Fruit fly (Drosophila melanogaster): ENCODE data around the gene CG11695.

CG11695 gene

DNA sequence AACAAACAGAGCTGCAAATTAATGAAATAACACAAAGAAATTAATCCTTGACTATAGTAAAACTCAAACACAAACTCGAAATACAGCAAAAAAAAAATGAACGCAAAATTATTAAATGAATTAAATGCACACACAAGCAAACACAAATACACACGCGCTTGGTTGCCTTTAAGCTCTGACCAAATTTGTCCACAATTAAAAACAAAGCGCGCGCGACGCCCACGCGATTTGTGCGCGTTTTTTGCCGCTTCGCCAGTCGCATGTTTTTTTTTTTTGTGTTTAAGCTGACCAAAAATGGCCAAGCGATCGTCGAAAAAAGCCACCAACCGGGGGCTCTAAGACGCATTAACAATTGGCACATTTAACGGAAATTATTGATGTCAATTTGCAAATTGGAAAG is 33.4 kb upstream of the CG11695 start:
- TF ChIP-seq Pif1A (GFP tag; optimal IDR thresholded peaks at IDR 0.05) (no peak), CG8159 (tag; optimal IDR thresholded peaks at IDR 0.05) (no peak), CG8301 (tag; optimal IDR thresholded peaks at IDR 0.05) (no peak), CG14655 (GFP tag; optimal IDR thresholded peaks at IDR 0.05) (no peak), CG17806 (tag; optimal IDR thresholded peaks at IDR 0.05) (no peak), gl (tag; optimal IDR thresholded peaks at IDR 0.05) (no peak), CG12605 (GFP tag; IDR thresholded peaks at IDR 0.05) (no peak)

DNA sequence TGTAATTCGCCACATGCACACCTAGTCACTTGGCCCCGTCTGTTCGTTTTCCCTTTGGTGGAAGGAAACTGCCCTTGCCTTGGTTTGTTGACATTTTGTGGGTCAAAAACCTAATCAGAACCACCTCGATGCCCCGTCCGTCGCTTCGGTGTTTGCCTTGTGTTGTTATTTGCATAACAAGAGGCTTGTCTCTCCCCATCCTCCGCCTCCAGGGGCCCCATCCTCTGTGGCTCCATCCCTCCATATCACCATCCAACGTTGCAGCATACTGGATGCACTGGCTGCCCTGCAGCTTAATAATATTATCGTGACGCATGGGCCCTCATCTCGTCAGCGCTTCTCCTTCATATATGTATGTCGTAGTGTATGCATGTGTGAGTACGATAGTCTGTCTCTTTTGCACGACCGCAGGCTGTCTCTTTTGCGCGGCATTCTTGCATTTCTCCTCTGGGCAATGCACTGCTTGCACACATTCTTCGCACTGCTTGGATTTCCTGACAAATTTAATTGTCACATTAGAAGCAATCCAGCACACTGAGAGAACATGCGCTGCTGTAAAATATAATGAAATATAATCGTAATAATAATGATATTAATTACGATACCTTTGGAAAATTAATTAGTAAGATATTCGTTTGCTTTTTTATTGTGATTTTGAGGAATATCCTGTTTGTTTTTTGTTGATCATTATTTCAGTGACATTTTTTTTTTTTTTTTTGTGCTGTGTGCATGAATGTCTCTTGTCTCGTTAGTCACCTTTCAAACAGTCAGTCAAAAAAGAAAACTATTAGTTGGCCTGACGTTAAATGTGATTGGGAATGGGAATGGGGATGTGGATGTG is 32.4 kb upstream of the CG11695 start:
- TF ChIP-seq Pif1A (GFP tag; optimal IDR thresholded peaks at IDR 0.05) (no peak), D1 (tag; optimal IDR thresholded peaks at IDR 0.05) (peak; percentile 38), CG14655 (GFP tag; optimal IDR thresholded peaks at IDR 0.05) (peak; percentile 79), EcR (GFP tag; optimal IDR thresholded peaks at IDR 0.05) (peak; percentile 97), CG17806 (tag; optimal IDR thresholded peaks at IDR 0.05) (peak; percentile 33), Pif1B (GFP tag; optimal IDR thresholded peaks at IDR 0.05) (no peak), Ets98B (GFP tag; IDR thresholded peaks at IDR 0.05) (no peak; the same call in 1 of the 2 replicates), CG13204 (GFP tag; optimal IDR thresholded peaks at IDR 0.05) (no peak), CG10348 (GFP tag; IDR thresholded peaks at IDR 0.05) (no peak), gl (tag; optimal IDR thresholded peaks at IDR 0.05) (no peak), Snoo (tag; optimal IDR thresholded peaks at IDR 0.05) (no peak), rn (GFP tag; IDR thresholded peaks at IDR 0.05) (no peak), fd96Ca (GFP tag; IDR thresholded peaks at IDR 0.05) (0 out of 3 replicates have a peak, but pooled peaks have one; percentile 51), CG32121 (GFP tag; IDR thresholded peaks at IDR 0.05) (no peak), CG4496 (GFP tag; IDR thresholded peaks at IDR 0.05) (no peak), CG9948 (tag; optimal IDR thresholded peaks at IDR 0.05) (peak; percentile 47), CG8301 (tag; optimal IDR thresholded peaks at IDR 0.05) (peak; percentile 68), CG34367 (tag; optimal IDR thresholded peaks at IDR 0.05) (no peak), CG8159 (tag; optimal IDR thresholded peaks at IDR 0.05) (peak; percentile 7), CG12605 (GFP tag; IDR thresholded peaks at IDR 0.05) (no peak), CG15710 (tag; optimal IDR thresholded peaks at IDR 0.05) (no peak)

DNA sequence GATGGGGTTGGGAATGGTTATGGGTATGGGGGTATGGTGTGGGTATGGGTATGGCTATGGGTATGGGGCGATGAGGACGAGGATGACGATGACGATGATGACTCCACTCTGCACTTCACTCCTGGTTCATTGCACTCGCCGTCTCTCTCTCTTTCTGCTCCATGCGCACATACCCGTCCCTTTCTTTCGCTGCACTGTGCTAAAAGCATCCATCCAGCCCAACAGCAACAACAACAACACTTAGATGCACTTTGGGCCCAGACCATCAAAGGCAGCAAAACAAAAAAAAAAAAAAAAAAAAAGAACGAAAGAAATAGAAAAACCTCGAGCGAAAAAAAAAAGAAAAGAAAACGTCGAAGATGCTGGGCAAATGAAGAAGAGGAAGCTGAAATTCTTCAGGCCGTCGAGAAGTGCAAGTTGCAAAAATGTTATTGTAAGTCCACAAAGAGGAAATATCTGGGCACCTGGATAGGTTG is 31.7 kb upstream of the CG11695 start:
- TF ChIP-seq D1 (tag; optimal IDR thresholded peaks at IDR 0.05) (no peak), CG8159 (tag; optimal IDR thresholded peaks at IDR 0.05) (no peak), CG15710 (tag; optimal IDR thresholded peaks at IDR 0.05) (no peak), EcR (GFP tag; optimal IDR thresholded peaks at IDR 0.05) (peak; percentile 57), CG12605 (GFP tag; IDR thresholded peaks at IDR 0.05) (no peak), fd96Ca (GFP tag; IDR thresholded peaks at IDR 0.05) (peak; percentile 52; the same call in 2 of the 3 replicates), CG9948 (tag; optimal IDR thresholded peaks at IDR 0.05) (no peak), CG14655 (GFP tag; optimal IDR thresholded peaks at IDR 0.05) (peak; percentile 71), CG8301 (tag; optimal IDR thresholded peaks at IDR 0.05) (peak; percentile 25), CG32121 (GFP tag; IDR thresholded peaks at IDR 0.05) (no peak), CG4496 (GFP tag; IDR thresholded peaks at IDR 0.05) (peak; percentile 52; the same call in 1 of the 3 replicates), CG17806 (tag; optimal IDR thresholded peaks at IDR 0.05) (no peak), Pif1A (GFP tag; optimal IDR thresholded peaks at IDR 0.05) (peak; percentile 61), Pif1B (GFP tag; optimal IDR thresholded peaks at IDR 0.05) (peak; percentile 46), Ets98B (GFP tag; IDR thresholded peaks at IDR 0.05) (no peak), CG34367 (tag; optimal IDR thresholded peaks at IDR 0.05) (no peak), rn (GFP tag; IDR thresholded peaks at IDR 0.05) (no peak), CG10348 (GFP tag; IDR thresholded peaks at IDR 0.05) (no peak), gl (tag; optimal IDR thresholded peaks at IDR 0.05) (no peak)

DNA sequence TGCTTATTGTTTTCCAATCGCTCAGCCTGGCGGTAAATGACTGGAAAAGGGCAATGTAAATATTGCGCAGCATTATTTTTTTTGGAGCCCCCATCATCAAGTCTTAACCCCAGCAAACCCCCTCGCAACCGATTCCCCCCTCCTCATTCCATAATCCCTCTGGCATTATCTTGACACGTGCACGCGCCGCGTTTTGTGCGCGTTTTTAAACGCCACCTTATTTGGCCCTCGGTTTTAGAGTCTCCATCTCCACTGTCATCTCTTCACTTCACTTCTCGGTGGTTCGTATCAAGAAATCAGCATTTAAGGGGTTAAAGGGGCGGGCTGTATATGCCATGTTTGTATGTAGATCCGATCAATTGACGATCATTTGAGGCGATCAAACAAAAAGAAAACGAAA is 29.7 kb upstream of the CG11695 start:
- TF ChIP-seq Pif1B (GFP tag; optimal IDR thresholded peaks at IDR 0.05) (no peak), CG14655 (GFP tag; optimal IDR thresholded peaks at IDR 0.05) (no peak), CG34367 (tag; optimal IDR thresholded peaks at IDR 0.05) (no peak), Ets98B (GFP tag; IDR thresholded peaks at IDR 0.05) (no peak), CG12605 (GFP tag; IDR thresholded peaks at IDR 0.05) (no peak), CG8301 (tag; optimal IDR thresholded peaks at IDR 0.05) (no peak), rn (GFP tag; IDR thresholded peaks at IDR 0.05) (no peak), fd96Ca (GFP tag; IDR thresholded peaks at IDR 0.05) (no peak), CG13204 (GFP tag; optimal IDR thresholded peaks at IDR 0.05) (no peak), CG8159 (tag; optimal IDR thresholded peaks at IDR 0.05) (no peak), CG9948 (tag; optimal IDR thresholded peaks at IDR 0.05) (no peak), EcR (GFP tag; optimal IDR thresholded peaks at IDR 0.05) (no peak), Snoo (tag; optimal IDR thresholded peaks at IDR 0.05) (no peak), gl (tag; optimal IDR thresholded peaks at IDR 0.05) (no peak), CG15710 (tag; optimal IDR thresholded peaks at IDR 0.05) (no peak), CG32121 (GFP tag; IDR thresholded peaks at IDR 0.05) (no peak), CG10348 (GFP tag; IDR thresholded peaks at IDR 0.05) (no peak), Pif1A (GFP tag; optimal IDR thresholded peaks at IDR 0.05) (no peak), D1 (tag; optimal IDR thresholded peaks at IDR 0.05) (no peak)

DNA sequence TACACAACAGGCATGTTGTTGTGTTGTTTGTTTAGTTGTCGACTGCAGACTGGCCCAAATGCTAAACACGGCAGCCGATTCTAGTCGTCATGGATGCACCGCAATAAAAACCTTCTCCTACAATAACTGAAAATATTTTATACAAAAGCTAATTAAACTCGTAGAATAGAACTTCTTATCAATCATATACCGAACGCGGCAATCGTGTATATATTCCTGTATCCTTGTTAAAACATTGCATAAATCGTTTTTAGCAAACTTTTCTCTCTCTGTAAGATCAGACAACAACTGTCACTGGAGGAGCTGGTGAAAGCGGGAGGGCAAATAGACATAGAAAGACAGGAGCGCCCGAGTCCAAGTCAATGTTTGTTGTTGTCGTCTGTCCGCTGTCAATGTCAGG is 28.0 kb upstream of the CG11695 start:
- TF ChIP-seq CG32121 (GFP tag; IDR thresholded peaks at IDR 0.05): peak; percentile 26; the same call in 1 of the 2 replicates
- no peak for TF ChIP-seq CG13204 (GFP tag; optimal IDR thresholded peaks at IDR 0.05)
- TF ChIP-seq D1 (tag; optimal IDR thresholded peaks at IDR 0.05): no peak
- peak; percentile 72 for TF ChIP-seq Pif1A (GFP tag; optimal IDR thresholded peaks at IDR 0.05)
- peak; percentile 70 for TF ChIP-seq Ets98B (GFP tag; IDR thresholded peaks at IDR 0.05)
- TF ChIP-seq CG34367 (tag; optimal IDR thresholded peaks at IDR 0.05): peak; percentile 19
- no peak for TF ChIP-seq gl (tag; optimal IDR thresholded peaks at IDR 0.05)
- TF ChIP-seq EcR (GFP tag; optimal IDR thresholded peaks at IDR 0.05): no peak
- TF ChIP-seq CG15710 (tag; optimal IDR thresholded peaks at IDR 0.05): peak; percentile 16
- TF ChIP-seq CG8301 (tag; optimal IDR thresholded peaks at IDR 0.05): peak; percentile 86
- TF ChIP-seq CG12605 (GFP tag; IDR thresholded peaks at IDR 0.05): peak; percentile 58; the same call in 1 of the 2 replicates
- TF ChIP-seq CG14655 (GFP tag; optimal IDR thresholded peaks at IDR 0.05): peak; percentile 89
- no peak for TF ChIP-seq CG10348 (GFP tag; IDR thresholded peaks at IDR 0.05)
- peak; percentile 24 for TF ChIP-seq CG8159 (tag; optimal IDR thresholded peaks at IDR 0.05)
- TF ChIP-seq CG4496 (GFP tag; IDR thresholded peaks at IDR 0.05): peak; percentile 71; the same call in 2 of the 3 replicates
- TF ChIP-seq CG17806 (tag; optimal IDR thresholded peaks at IDR 0.05): peak; percentile 31
- TF ChIP-seq Pif1B (GFP tag; optimal IDR thresholded peaks at IDR 0.05): peak; percentile 62
- TF ChIP-seq CG9948 (tag; optimal IDR thresholded peaks at IDR 0.05): peak; percentile 51
- TF ChIP-seq Snoo (tag; optimal IDR thresholded peaks at IDR 0.05): no peak
- no peak for TF ChIP-seq rn (GFP tag; IDR thresholded peaks at IDR 0.05)
- TF ChIP-seq fd96Ca (GFP tag; IDR thresholded peaks at IDR 0.05): peak; percentile 63; the same call in 2 of the 3 replicates

Measured in whole organism, pupa.